Fruit fly (Drosophila melanogaster) whole organism, embryonic: ENCODE results near the gene CG14655.

Experiments
- Asciz ChIP-seq: fragments of 200-800 bp; sonication (Bioruptor generic); optimal IDR thresholded peaks from 2 replicates; lab custom pipeline; 2017; ENCODE audit warnings: missing biosample characterization, mild to moderate bottlenecking, missing genetic modification characterization, missing genetic modification reagents
- CG10267 ChIP-seq: fragments of 200-800 bp; sonication (Bioruptor generic); optimal IDR thresholded peaks from 2 replicates; lab custom pipeline; 2018; ENCODE audit warnings: missing biosample characterization, mild to moderate bottlenecking, missing genetic modification characterization, moderate library complexity
- CG10274 ChIP-seq: fragments of 200-800 bp; sonication (Bioruptor generic); optimal IDR thresholded peaks from 3 replicates; lab custom pipeline; 2017; ENCODE audit warnings: missing biosample characterization, mild to moderate bottlenecking, missing genetic modification characterization
- CG10654 ChIP-seq: fragments of 200-800 bp; sonication (Bioruptor generic); optimal IDR thresholded peaks from 2 replicates; lab custom pipeline; 2016; ENCODE audit warnings: missing biosample characterization, missing genetic modification characterization
- CG11456 ChIP-seq: fragments of 200-800 bp; sonication (Bioruptor generic); IDR thresholded peaks from 3 replicates; pipeline ENCODE4 v1.3.6; 2022; ENCODE audit warnings: missing biosample characterization, missing genetic modification characterization
- CG11504 ChIP-seq: fragments of 200-800 bp; sonication (Bioruptor generic); optimal IDR thresholded peaks from 3 replicates; lab custom pipeline; 2019; ENCODE audit warnings: missing biosample characterization, mild to moderate bottlenecking, missing genetic modification characterization, moderate library complexity
- CG12769 ChIP-seq: fragments of 200-800 bp; sonication (Bioruptor generic); optimal IDR thresholded peaks from 2 replicates; lab custom pipeline; 2019; ENCODE audit warnings: missing biosample characterization, mild to moderate bottlenecking, missing genetic modification characterization, moderate library complexity
- CG14014 ChIP-seq: fragments of 200-800 bp; sonication (Bioruptor generic); IDR thresholded peaks from 2 replicates; pipeline ENCODE4 v1.3.6; 2022; ENCODE audit warnings: missing biosample characterization, missing genetic modification characterization
- CG14667 ChIP-seq: fragments of 200-800 bp; sonication (Bioruptor generic); IDR thresholded peaks from 2 replicates; pipeline ENCODE4 v1.3.6; 2022; ENCODE audit warnings: missing biosample characterization, missing genetic modification characterization
- CG15514 ChIP-seq: fragments of 200-800 bp; sonication (Bioruptor generic); optimal IDR thresholded peaks from 3 replicates; lab custom pipeline; 2017; ENCODE audit warnings: missing biosample characterization, missing genetic modification characterization, mild to moderate bottlenecking, moderate library complexity, missing genetic modification reagents
- CG1603 ChIP-seq: fragments of 200-800 bp; sonication (Bioruptor generic); optimal IDR thresholded peaks from 2 replicates; lab custom pipeline; 2019; ENCODE audit warnings: missing biosample characterization, mild to moderate bottlenecking, missing genetic modification characterization, moderate library complexity
- CG17829 ChIP-seq: fragments of 200-800 bp; optimal IDR thresholded peaks from 2 replicates; lab custom pipeline; 2019; ENCODE audit warnings: missing biosample characterization, mild to moderate bottlenecking, missing genetic modification characterization, moderate library complexity
- CG32772 ChIP-seq: fragments of 200-800 bp; sonication (Bioruptor generic); IDR thresholded peaks from 2 replicates; pipeline ENCODE4 v1.3.6; 2022; ENCODE audit warnings: missing biosample characterization, missing genetic modification characterization
- CG3726 ChIP-seq: fragments of 200-800 bp; sonication (Bioruptor generic); IDR thresholded peaks from 3 replicates; pipeline ENCODE4, ENCODE4 v1.3.6; 2022; ENCODE audit warnings: missing biosample characterization, missing genetic modification characterization
- CG5180 ChIP-seq: fragments of 200-800 bp; sonication (Bioruptor generic); optimal IDR thresholded peaks from 3 replicates; lab custom pipeline; 2017; ENCODE audit warnings: missing biosample characterization, missing genetic modification characterization, mild to moderate bottlenecking, moderate library complexity, missing genetic modification reagents
- CG5953 ChIP-seq: fragments of 200-800 bp; sonication (Bioruptor generic); IDR thresholded peaks from 2 replicates; pipeline ENCODE4 v1.3.6; 2022; ENCODE audit warnings: missing biosample characterization, missing genetic modification characterization
- CG6272 ChIP-seq: fragments of 200-800 bp; sonication (Bioruptor generic); IDR thresholded peaks from 2 replicates; pipeline ENCODE4 v1.3.6; 2022; ENCODE audit warnings: missing biosample characterization, missing genetic modification characterization
- CG6689 ChIP-seq: fragments of 200-800 bp; sonication (Bioruptor generic); IDR thresholded peaks from 2 replicates; pipeline ENCODE4 v1.3.6; 2022; ENCODE audit warnings: missing biosample characterization, missing genetic modification characterization
- CG6765 ChIP-seq: fragments of 200-800 bp; sonication (Bioruptor generic); optimal IDR thresholded peaks from 3 replicates; lab custom pipeline; 2017; ENCODE audit warnings: missing biosample characterization, mild to moderate bottlenecking, missing genetic modification characterization
- CG8359 ChIP-seq: fragments of 200-800 bp; sonication (Bioruptor generic); optimal IDR thresholded peaks from 2 replicates; lab custom pipeline; 2017; ENCODE audit warnings: missing biosample characterization, mild to moderate bottlenecking, missing genetic modification characterization, borderline replicate concordance
- Dfd ChIP-seq, 2 experiments: fragments of >200 bp; optimal IDR thresholded peaks; 2 replicates each; lab custom pipeline; 2017; ENCODE audit warnings: missing biosample characterization in 2 of 2, missing genetic modification characterization in 2 of 2
- Dll ChIP-seq: fragments of 200-800 bp; sonication (Bioruptor generic); IDR thresholded peaks from 4 replicates; pipeline ENCODE4 v1.3.6; 2022; ENCODE audit warnings: missing biosample characterization, missing genetic modification characterization; ENCODE audit not compliant: partially characterized antibody
- HmgD ChIP-seq: fragments of 200-800 bp; sonication (Bioruptor generic); optimal IDR thresholded peaks from 3 replicates; lab custom pipeline; 2016; ENCODE audit warnings: missing biosample characterization, missing genetic modification characterization
- Hmx ChIP-seq: fragments of 200-800 bp; sonication (Bioruptor generic); optimal IDR thresholded peaks from 2 replicates; lab custom pipeline; 2016; ENCODE audit warnings: missing biosample characterization, missing genetic modification characterization
- Kr ChIP-seq: fragments of 200-800 bp; sonication (Bioruptor generic); optimal IDR thresholded peaks from 2 replicates; lab custom pipeline; 2017; ENCODE audit warnings: missing biosample characterization, mild to moderate bottlenecking, missing genetic modification characterization
- Lhr ChIP-seq: fragments of 200-800 bp; sonication (Bioruptor generic); optimal IDR thresholded peaks from 3 replicates; lab custom pipeline; 2017; ENCODE audit warnings: mild to moderate bottlenecking, missing biosample characterization, missing genetic modification reagents, missing genetic modification characterization
- Mes4 ChIP-seq: fragments of 200-800 bp; sonication (Bioruptor generic); optimal IDR thresholded peaks from 2 replicates; lab custom pipeline; 2016; ENCODE audit warnings: missing biosample characterization, missing genetic modification characterization
- Mrtf ChIP-seq: fragments of 200-800 bp; sonication (Bioruptor generic); IDR thresholded peaks from 3 replicates; pipeline ENCODE4 v1.3.6; 2022; ENCODE audit warnings: missing biosample characterization, missing genetic modification characterization
- NC2α ChIP-seq: fragments of 200-800 bp; sonication (Bioruptor generic); optimal IDR thresholded peaks from 2 replicates; lab custom pipeline; 2016; ENCODE audit warnings: missing biosample characterization, missing genetic modification characterization
- NK7.1 ChIP-seq: fragments of 200-800 bp; sonication (Bioruptor generic); optimal IDR thresholded peaks from 3 replicates; lab custom pipeline; 2016; ENCODE audit warnings: missing biosample characterization, missing genetic modification characterization
- Pdp1 ChIP-seq, 2 experiments: fragments of 200-800 bp; sonication (Bioruptor generic); optimal IDR thresholded peaks; 3 replicates each; lab custom pipeline; 2016; ENCODE audit warnings: missing biosample characterization in 2 of 2, missing genetic modification characterization in 2 of 2, mild to moderate bottlenecking in 1 of 2, moderate library complexity in 1 of 2
- Side ChIP-seq: fragments of 200-800 bp; sonication (Bioruptor generic); optimal IDR thresholded peaks from 2 replicates; lab custom pipeline; 2016; ENCODE audit warnings: missing biosample characterization, missing genetic modification characterization
- abd-A ChIP-seq: fragments of 200-800 bp; sonication (Bioruptor generic); optimal IDR thresholded peaks from 3 replicates; lab custom pipeline; 2019; ENCODE audit warnings: missing biosample characterization, mild to moderate bottlenecking, missing genetic modification characterization, moderate library complexity
- bcd ChIP-seq: fragments of 200-800 bp; sonication (Bioruptor generic); optimal IDR thresholded peaks from 2 replicates; lab custom pipeline; 2017; ENCODE audit warnings: missing biosample characterization, mild to moderate bottlenecking, missing genetic modification characterization
- cad ChIP-seq: fragments of >200 bp; optimal IDR thresholded peaks from 2 replicates; lab custom pipeline; 2017; ENCODE audit warnings: missing biosample characterization, missing genetic modification characterization
- chinmo ChIP-seq: fragments of 200-800 bp; sonication (Bioruptor generic); IDR thresholded peaks from 4 replicates; pipeline ENCODE4 v1.3.6; 2022; ENCODE audit warnings: missing biosample characterization, missing genetic modification characterization; ENCODE audit not compliant: partially characterized antibody
- croc ChIP-seq: fragments of 200-800 bp; sonication (Bioruptor generic); conservative IDR thresholded peaks from 3 replicates; pipeline ENCODE4 v1.3.6; 2022; ENCODE audit warnings: missing biosample characterization, missing genetic modification characterization
- gcm2 ChIP-seq: fragments of 200-800 bp; sonication (Bioruptor generic); optimal IDR thresholded peaks from 2 replicates; lab custom pipeline; 2016; ENCODE audit warnings: missing biosample characterization, missing genetic modification characterization
- gro ChIP-seq: fragments of 200-800 bp; sonication (Bioruptor generic); optimal IDR thresholded peaks from 2 replicates; lab custom pipeline; 2016; ENCODE audit warnings: missing biosample characterization, missing genetic modification characterization
- inv ChIP-seq: fragments of 200-800 bp; sonication (Bioruptor generic); IDR thresholded peaks from 2 replicates; pipeline ENCODE4 v1.3.6; 2022; ENCODE audit warnings: missing biosample characterization, missing genetic modification characterization; ENCODE audit not compliant: partially characterized antibody
- ken ChIP-seq: fragments of 200-800 bp; sonication (Bioruptor generic); IDR thresholded peaks from 3 replicates; pipeline ENCODE4 v1.3.6; 2022; ENCODE audit warnings: missing biosample characterization, missing genetic modification characterization
- maf-S ChIP-seq: fragments of 200-800 bp; sonication (Bioruptor generic); optimal IDR thresholded peaks from 2 replicates; lab custom pipeline; 2016; ENCODE audit warnings: missing biosample characterization, missing genetic modification characterization
- nerfin-1 ChIP-seq: fragments of 200-800 bp; sonication (Bioruptor generic); optimal IDR thresholded peaks from 3 replicates; lab custom pipeline; 2019; ENCODE audit warnings: missing biosample characterization, mild to moderate bottlenecking, missing genetic modification characterization, moderate library complexity
- nmo ChIP-seq: fragments of 200-800 bp; sonication (Bioruptor generic); optimal IDR thresholded peaks from 2 replicates; lab custom pipeline; 2018; ENCODE audit warnings: missing biosample characterization, mild to moderate bottlenecking, missing genetic modification characterization, moderate library complexity
- pb ChIP-seq: fragments of 200-800 bp; sonication (Bioruptor generic); optimal IDR thresholded peaks from 3 replicates; lab custom pipeline; 2016; ENCODE audit warnings: missing biosample characterization, missing genetic modification characterization
- row ChIP-seq: fragments of 200-800 bp; sonication (Bioruptor generic); IDR thresholded peaks from 3 replicates; pipeline ENCODE4 v1.3.6; 2022; ENCODE audit warnings: missing biosample characterization, missing genetic modification characterization
- sens-2 ChIP-seq: fragments of 200-800 bp; sonication (Bioruptor generic); IDR thresholded peaks from 2 replicates; pipeline ENCODE4 v1.3.6; 2022; ENCODE audit warnings: missing biosample characterization, missing genetic modification characterization
- sob ChIP-seq: fragments of 200-800 bp; sonication (Bioruptor generic); IDR thresholded peaks from 2 replicates; pipeline ENCODE4 v1.3.6; 2022; ENCODE audit warnings: missing biosample characterization, missing genetic modification characterization
- sqz ChIP-seq: fragments of 200-800 bp; sonication (Bioruptor generic); optimal IDR thresholded peaks from 3 replicates; lab custom pipeline; 2018; ENCODE audit warnings: missing biosample characterization, mild to moderate bottlenecking, missing genetic modification characterization
- ttk ChIP-seq: fragments of 200-800 bp; sonication (Bioruptor generic); IDR thresholded peaks from 2 replicates; pipeline ENCODE4 v2.1.2; 2022; ENCODE audit warnings: missing biosample characterization, missing genetic modification characterization
- wor ChIP-seq: fragments of 200-800 bp; sonication (Bioruptor generic); IDR thresholded peaks from 2 replicates; pipeline ENCODE4 v1.3.6; 2022; ENCODE audit warnings: missing biosample characterization, missing genetic modification characterization
- zf30C ChIP-seq: fragments of 200-800 bp; sonication (Bioruptor generic); optimal IDR thresholded peaks from 3 replicates; lab custom pipeline; 2018; ENCODE audit warnings: missing biosample characterization, mild to moderate bottlenecking, missing genetic modification characterization

Gene CG14655

DNA sequence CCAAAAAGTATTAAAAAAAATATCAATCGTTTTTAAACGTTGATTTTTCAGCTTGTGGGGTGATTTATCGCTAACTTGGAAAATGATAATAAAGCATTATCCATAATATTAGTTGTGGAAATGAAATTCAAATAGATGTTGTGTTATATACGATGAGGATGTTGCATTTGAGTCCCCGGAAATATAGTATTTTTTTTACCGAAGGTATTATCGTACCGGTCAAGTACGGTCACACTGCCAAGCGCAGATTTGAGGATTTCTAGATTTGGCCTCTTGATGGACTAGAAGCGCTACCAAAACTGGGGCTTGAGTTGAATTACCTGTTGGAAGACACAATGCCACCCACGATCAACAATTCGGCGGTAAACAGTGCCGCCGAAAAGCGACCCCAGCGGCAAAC is 4.7 kb downstream of the CG14655 start (continued):
- TF ChIP-seq Mes4 (GFP tag; lab: Kevin White, UChicago) (peak; percentile 27), row (GFP tag; lab: Robert Waterston, UW) (peak; percentile 79), CG11456 (0 out of 3 replicates have a peak, but pooled peaks have one; percentile 14), croc (GFP tag; lab: Robert Waterston, UW) (no peak; the same call in 2 of the 3 replicates), inv (no peak), sqz (no peak), CG5180 (no peak), CG6765 (GFP tag; lab: Kevin White, UChicago) (no peak), sens-2 (no peak), ttk (GFP tag; lab: Robert Waterston, UW) (no peak), CG10267 (tag; lab: Kevin White, UChicago) (peak; percentile 43), sob (no peak), CG3726 (GFP tag; lab: Robert Waterston, UW) (no peak), pb (GFP tag; lab: Kevin White, UChicago) (no peak), CG15514 (peak; percentile 19), zf30C (GFP tag; lab: Kevin White, UChicago) (no peak), CG6272 (GFP tag; lab: Robert Waterston, UW) (no peak), Kr (GFP tag; lab: Kevin White, UChicago) (no peak), CG12769 (tag; lab: Kevin White, UChicago) (peak; percentile 48), abd-A (tag; lab: Kevin White, UChicago) (no peak), CG10654 (GFP tag; lab: Kevin White, UChicago) (no peak), wor (GFP tag; lab: Robert Waterston, UW) (no peak), HmgD (GFP tag; lab: Kevin White, UChicago) (peak; percentile 27), Mrtf (GFP tag; lab: Robert Waterston, UW) (no peak), Lhr (peak; percentile 67), CG6689 (GFP tag; lab: Robert Waterston, UW) (no peak), CG11504 (tag; lab: Kevin White, UChicago) (no peak), nerfin-1 (tag; lab: Kevin White, UChicago) (no peak), Asciz (peak; percentile 6), CG10274 (GFP tag; lab: Kevin White, UChicago) (no peak), gro (GFP tag; lab: Kevin White, UChicago) (no peak), ken (peak; percentile 57; the same call in 1 of the 3 replicates), nmo (peak; percentile 62), Dfd (GFP tag; optimal IDR thresholded peaks at IDR 0.05; lab: Kevin White, UChicago) (no peak), CG14014 (GFP tag; lab: Robert Waterston, UW) (no peak), CG14667 (GFP tag; lab: Robert Waterston, UW) (no peak), CG17829 (tag; lab: Kevin White, UChicago) (peak; percentile 50), gcm2 (GFP tag; lab: Kevin White, UChicago) (no peak), bcd (peak; percentile 21), chinmo (no peak), Dll (GFP tag; lab: Robert Waterston, UW) (no peak), NC2α (GFP tag; lab: Kevin White, UChicago) (no peak), CG1603 (tag; lab: Kevin White, UChicago) (peak; percentile 81), CG32772 (GFP tag; lab: Robert Waterston, UW) (no peak), Pdp1 (GFP tag; optimal IDR thresholded peaks at IDR 0.05; lab: Kevin White, UChicago) (peak in 1 of 2 experiments; percentile 24), CG8359 (no peak), NK7.1 (no peak), Hmx (GFP tag; lab: Kevin White, UChicago) (no peak), Side (GFP tag; lab: Kevin White, UChicago) (no peak), maf-S (GFP tag; lab: Kevin White, UChicago) (no peak), CG5953 (GFP tag; lab: Robert Waterston, UW) (no peak), cad (GFP tag; lab: Kevin White, UChicago) (no peak)
